Fruit fly (Drosophila melanogaster): ENCODE data around the gene ACXC.
A peak's percentile ranks its signal among the peaks of the same experiment; 100 is the strongest.

ACXC gene

DNA sequence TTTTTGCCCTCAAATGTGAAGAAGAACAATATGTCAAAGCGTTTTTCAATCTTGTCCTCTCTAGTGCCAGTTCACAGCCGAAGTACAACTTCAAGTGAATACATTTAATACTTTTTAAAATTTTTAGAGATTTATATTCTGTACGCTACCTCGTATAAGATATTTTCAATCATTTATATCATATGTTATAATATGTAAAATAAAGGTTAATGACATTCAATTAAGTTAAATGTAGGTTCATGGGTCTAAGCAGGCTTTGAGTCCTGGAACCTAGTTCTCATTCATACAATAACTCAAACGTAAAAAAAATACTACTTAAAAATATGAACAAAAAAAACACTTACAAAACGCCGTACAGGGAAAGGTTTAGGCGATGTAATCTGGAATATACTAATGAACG lies 8.5 kb downstream of the ACXC start, which contains the start of gene ACXA:
Gene ACXA, plus strand, starts transcription at position 301 of the 400 bp plus-strand sequence.
- TF ChIP-seq CG6854 (GFP tag; optimal IDR thresholded peaks at IDR 0.05) (no peak), CG10669 (GFP tag; optimal IDR thresholded peaks at IDR 0.05) (no peak), CG6792 (GFP tag; optimal IDR thresholded peaks at IDR 0.05) (no peak), dsx (GFP tag; optimal IDR thresholded peaks at IDR 0.05; ENCODE audit: poor library complexity, severe bottlenecking) (no peak), CG10631 (GFP tag; optimal IDR thresholded peaks at IDR 0.05) (no peak), Met (GFP tag; optimal IDR thresholded peaks at IDR 0.05) (no peak), CG11294 (GFP tag; IDR thresholded peaks at IDR 0.05) (no peak), CG6808 (GFP tag; optimal IDR thresholded peaks at IDR 0.05) (no peak), Sox102F (GFP tag; optimal IDR thresholded peaks at IDR 0.05) (no peak), CG7368 (GFP tag; optimal IDR thresholded peaks at IDR 0.05) (no peak), Sox14 (GFP tag; optimal IDR thresholded peaks at IDR 0.05) (no peak), fkh (GFP tag; optimal IDR thresholded peaks at IDR 0.05) (no peak), svp (GFP tag) (no peak), esn (GFP tag; optimal IDR thresholded peaks at IDR 0.05) (no peak), CG6276 (GFP tag; optimal IDR thresholded peaks at IDR 0.05) (no peak), ss (GFP tag; optimal IDR thresholded peaks at IDR 0.05) (no peak)

DNA sequence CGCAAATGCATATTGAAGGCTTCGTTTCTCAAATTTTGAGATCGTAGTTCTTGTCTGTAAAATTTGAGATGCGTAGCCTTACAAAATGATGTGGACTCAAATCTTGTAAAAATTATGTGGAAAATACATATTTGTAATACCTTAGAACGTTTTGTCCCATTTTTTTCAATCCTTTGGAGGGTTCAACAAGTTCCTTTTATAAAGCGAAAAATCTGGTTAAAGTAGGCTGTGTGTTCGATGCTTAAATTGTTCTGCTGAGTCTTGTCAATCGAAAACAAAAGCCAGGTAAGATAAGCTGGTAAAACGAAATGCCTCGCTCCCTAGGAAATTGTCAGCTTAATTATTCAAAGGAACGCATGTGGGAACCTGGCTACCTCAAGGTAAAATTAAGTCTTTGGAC lies 13.0 kb downstream of the ACXC start, which contains the start of gene ACXE:
Gene ACXE, plus strand, starts transcription at position 301 of the 400 bp plus-strand sequence.
- TF ChIP-seq OdsH (GFP tag; optimal IDR thresholded peaks at IDR 0.05) (no peak), CG6276 (GFP tag; optimal IDR thresholded peaks at IDR 0.05) (no peak), ss (GFP tag; optimal IDR thresholded peaks at IDR 0.05) (no peak), CG8319 (GFP tag; optimal IDR thresholded peaks at IDR 0.05) (no peak), Smox (GFP tag; optimal IDR thresholded peaks at IDR 0.05) (no peak), CG10631 (GFP tag; optimal IDR thresholded peaks at IDR 0.05) (no peak), lz (GFP tag; optimal IDR thresholded peaks at IDR 0.05) (no peak), Eip93F (GFP tag; optimal IDR thresholded peaks at IDR 0.05) (no peak), Gug (GFP tag; IDR thresholded peaks at IDR 0.05) (no peak), CG6792 (GFP tag; optimal IDR thresholded peaks at IDR 0.05) (no peak), Sox14 (GFP tag; optimal IDR thresholded peaks at IDR 0.05) (no peak), CG6854 (GFP tag; optimal IDR thresholded peaks at IDR 0.05) (no peak), CG4318 (GFP tag; optimal IDR thresholded peaks at IDR 0.05) (no peak), Met (GFP tag; optimal IDR thresholded peaks at IDR 0.05) (no peak), CG16779 (tag; optimal IDR thresholded peaks at IDR 0.05) (no peak), cyc (GFP tag; optimal IDR thresholded peaks at IDR 0.05) (no peak)

DNA sequence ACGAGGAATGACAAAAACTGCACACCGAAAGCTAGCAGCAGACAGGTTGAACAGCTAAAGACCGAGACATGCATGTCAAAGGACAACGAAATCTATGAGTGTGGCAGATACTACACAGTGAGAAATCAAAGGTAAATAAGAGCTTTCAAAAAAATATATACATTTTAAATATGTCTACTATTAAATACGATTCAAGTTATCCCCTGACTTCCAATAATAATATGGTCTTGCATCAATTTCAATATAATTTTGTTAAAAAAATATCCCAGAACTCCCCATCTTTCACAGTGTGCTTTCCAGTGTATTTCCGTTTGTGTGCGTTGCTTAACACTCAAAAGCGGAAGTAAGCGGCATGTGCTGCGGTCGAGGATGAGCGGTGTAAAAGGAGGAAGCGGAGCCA lies 20.7 kb downstream of the ACXC start:
- TF ChIP-seq CG6792 (GFP tag; optimal IDR thresholded peaks at IDR 0.05) (peak; percentile 2), CG4318 (GFP tag; optimal IDR thresholded peaks at IDR 0.05) (no peak), CG10631 (GFP tag; optimal IDR thresholded peaks at IDR 0.05) (peak; percentile 45), pdm3 (GFP tag; optimal IDR thresholded peaks at IDR 0.05) (peak; percentile 19), CG6163 (GFP tag; IDR thresholded peaks at IDR 0.05) (peak; percentile 34; the same call in 1 of the 3 replicates), CG3919 (GFP tag; optimal IDR thresholded peaks at IDR 0.05) (peak; percentile 41), fd59A (GFP tag; optimal IDR thresholded peaks at IDR 0.05) (peak; percentile 34), spab (GFP tag; optimal IDR thresholded peaks at IDR 0.05) (peak; percentile 13), svp (GFP tag) (peak; percentile 57), achi (GFP tag; optimal IDR thresholded peaks at IDR 0.05) (peak; percentile 9), CG11762 (GFP tag; optimal IDR thresholded peaks at IDR 0.05; ENCODE audit: insufficient read depth) (no peak), topi (GFP tag; optimal IDR thresholded peaks at IDR 0.05) (no peak), OdsH (GFP tag; optimal IDR thresholded peaks at IDR 0.05) (peak; percentile 13), cyc (GFP tag; optimal IDR thresholded peaks at IDR 0.05) (no peak), eg (GFP tag; IDR thresholded peaks at IDR 0.05) (0 out of 3 replicates have a peak, but pooled peaks have one; percentile 23), Hr4 (GFP tag; optimal IDR thresholded peaks at IDR 0.05) (peak; percentile 20), CG11294 (GFP tag; IDR thresholded peaks at IDR 0.05) (no peak), Ets96B (tag; optimal IDR thresholded peaks at IDR 0.05) (no peak), CG10669 (GFP tag; optimal IDR thresholded peaks at IDR 0.05) (peak; percentile 44), CG32006 (GFP tag; optimal IDR thresholded peaks at IDR 0.05) (peak; percentile 45), CG8119 (GFP tag; IDR thresholded peaks at IDR 0.05) (no peak), CG11902 (GFP tag; optimal IDR thresholded peaks at IDR 0.05) (no peak), Eip75B (GFP tag; optimal IDR thresholded peaks at IDR 0.05) (peak; percentile 52), salr (GFP tag; optimal IDR thresholded peaks at IDR 0.05) (peak in 1 of 2 experiments; percentile 39), acj6 (GFP tag; optimal IDR thresholded peaks at IDR 0.05) (peak; percentile 25)

Data from whole organism, prepupa.